Fruit fly (Drosophila melanogaster) S2 (cell line): ENCODE data around the gene Upf2.

Source experiments
- CG8478 ChIP-seq: fragments of >200 bp; optimal IDR thresholded peaks from 2 replicates; lab custom pipeline; 2018
- CTCF ChIP-seq, 2 experiments: fragments of >200 bp; optimal IDR thresholded peaks; 2 replicates each; lab custom pipeline; 2018

- no peak for TF ChIP-seq CTCF (optimal IDR thresholded peaks at IDR 0.05; lab: Kevin White, UChicago)
- no peak for TF ChIP-seq CG8478 (lab: Kevin White, UChicago)
These were observed 25.5 kb upstream of the Upf2 start for dm6 chrX:8100826-8101079.
